Fruit fly (Drosophila melanogaster) whole organism: ENCODE results near the gene sll.

Experiments used
- CG8478 ChIP-seq: fragments of >200 bp; optimal IDR thresholded peaks from 2 replicates; lab custom pipeline; 2018; ENCODE audit warnings: inconsistent platforms
- Dll ChIP-seq: fragments of >200 bp; optimal IDR thresholded peaks from 2 replicates; lab custom pipeline; 2017
- EcR ChIP-seq, 2 experiments: fragments of >200 bp; optimal IDR thresholded peaks; 2 replicates each; lab custom pipeline; 2017; ENCODE audit warnings: missing biosample characterization in 2 of 2, missing genetic modification characterization in 2 of 2, missing genetic modification reagents in 2 of 2
- pan ChIP-seq: fragments of >200 bp; optimal IDR thresholded peaks from 2 replicates; lab custom pipeline; 2017
- psq ChIP-seq: fragments of >200 bp; optimal IDR thresholded peaks from 2 replicates; lab custom pipeline; 2017
- usp ChIP-seq: fragments of >200 bp; optimal IDR thresholded peaks from 2 replicates; lab custom pipeline; 2017; ENCODE audit warnings: missing biosample characterization, missing genetic modification characterization, mixed read lengths

Gene sll

DNA sequence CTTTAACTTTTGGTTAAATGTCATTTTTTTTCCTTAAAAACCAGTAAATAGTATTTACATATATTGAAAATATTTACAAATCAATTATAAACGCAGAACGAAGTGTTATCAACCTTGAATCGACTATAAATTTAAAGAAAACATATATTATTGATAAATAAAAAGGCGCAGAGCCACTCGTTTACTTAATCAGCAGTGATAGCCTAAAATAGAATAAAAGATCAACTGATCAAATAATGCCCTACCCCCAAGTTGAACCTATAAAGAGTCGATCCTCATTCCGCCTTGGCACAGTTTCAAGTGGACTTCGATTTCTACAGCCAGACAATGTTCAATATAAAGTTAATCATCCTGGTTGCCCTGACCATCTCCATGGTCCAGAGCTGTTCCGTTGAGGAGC, 9.7 kb upstream of the sll start, which contains the start of gene CG7606:
CG7606 (plus strand) TSS at position 301 of the 400 bp plus-strand sequence.
- no peak for TF ChIP-seq CG8478 (lab: Kevin White, UChicago)
- TF ChIP-seq EcR (GFP tag; optimal IDR thresholded peaks at IDR 0.05; lab: Kevin White, UChicago), result no peak
- TF ChIP-seq usp (GFP tag; lab: Kevin White, UChicago), result no peak
- TF ChIP-seq psq (lab: Kevin White, UChicago), result no peak
- TF ChIP-seq Dll, result no peak
- TF ChIP-seq pan, result no peak

DNA sequence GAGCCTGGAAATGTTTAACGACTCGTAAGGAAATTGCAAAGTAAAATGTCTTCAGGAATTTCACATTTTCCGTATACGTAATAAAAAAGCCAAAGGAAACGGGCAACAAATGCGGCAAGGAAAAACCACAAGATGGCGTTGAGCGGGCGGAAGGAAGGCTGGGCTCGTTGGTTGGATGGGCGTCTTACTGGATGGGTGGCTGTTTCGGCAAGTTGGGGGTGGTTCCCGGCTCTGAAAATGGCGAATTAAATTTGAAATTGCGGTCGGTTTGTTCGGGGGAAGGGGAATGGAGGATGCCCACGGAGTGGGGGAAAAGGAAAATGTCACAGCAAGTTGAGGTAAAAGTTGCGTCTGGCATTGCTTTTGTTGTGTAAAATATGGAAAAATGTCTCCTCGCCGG, 6.2 kb upstream of the sll start:
- no peak for TF ChIP-seq usp (GFP tag; lab: Kevin White, UChicago)
- no peak for TF ChIP-seq CG8478 (lab: Kevin White, UChicago)
- TF ChIP-seq pan, result no peak
- TF ChIP-seq EcR (GFP tag; optimal IDR thresholded peaks at IDR 0.05; lab: Kevin White, UChicago), result no peak
- TF ChIP-seq Dll, result no peak
- no peak for TF ChIP-seq psq (lab: Kevin White, UChicago)

DNA sequence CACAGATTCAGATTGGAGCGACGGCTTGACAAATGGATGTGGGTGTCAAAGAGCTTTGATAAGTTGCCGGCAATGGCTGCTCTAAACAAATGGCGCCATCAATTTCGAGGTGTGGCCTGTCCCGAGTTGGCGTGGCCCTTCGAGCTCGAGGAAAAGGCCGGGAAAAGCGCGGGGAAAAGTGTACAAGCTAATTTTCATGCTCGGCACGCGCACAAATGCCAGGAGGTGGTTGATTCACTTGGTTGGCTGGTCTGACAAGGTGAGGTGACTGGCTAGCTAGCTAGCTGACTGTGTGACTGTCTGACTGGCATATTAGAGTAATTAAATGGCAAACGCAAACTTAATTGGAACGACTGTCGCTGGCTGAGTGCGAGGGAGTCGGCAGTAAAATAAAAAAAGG, 4.0 kb upstream of the sll start:
- TF ChIP-seq EcR (GFP tag; optimal IDR thresholded peaks at IDR 0.05; lab: Kevin White, UChicago) (no peak), CG8478 (lab: Kevin White, UChicago) (no peak), pan (no peak), usp (GFP tag; lab: Kevin White, UChicago) (no peak), psq (lab: Kevin White, UChicago) (no peak), Dll (no peak)

DNA sequence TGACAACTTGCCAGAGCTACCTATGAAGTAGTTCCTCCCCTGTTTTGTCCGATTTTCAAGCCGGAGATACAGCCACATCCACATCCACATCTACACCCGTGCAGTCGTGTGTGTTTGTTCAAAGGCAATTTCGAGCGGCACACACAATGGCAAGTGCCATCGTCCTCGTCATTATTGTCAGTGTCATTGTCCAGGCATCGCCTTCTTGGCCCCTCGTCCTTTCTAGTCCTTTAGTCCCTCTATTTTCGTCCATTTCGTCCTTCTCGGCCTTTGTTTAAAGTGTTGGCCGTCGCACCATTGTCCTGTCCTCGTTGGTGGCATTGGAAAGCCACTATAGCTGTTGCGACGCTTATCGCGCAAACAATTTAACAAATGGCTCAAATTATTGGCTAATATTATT, 2.9 kb upstream of the sll start:
- no peak for TF ChIP-seq psq (lab: Kevin White, UChicago)
- TF ChIP-seq pan, result no peak
- no peak for TF ChIP-seq usp (GFP tag; lab: Kevin White, UChicago)
- TF ChIP-seq EcR (GFP tag; optimal IDR thresholded peaks at IDR 0.05; lab: Kevin White, UChicago), result no peak
- no peak for TF ChIP-seq Dll
- TF ChIP-seq CG8478 (lab: Kevin White, UChicago), result no peak

DNA sequence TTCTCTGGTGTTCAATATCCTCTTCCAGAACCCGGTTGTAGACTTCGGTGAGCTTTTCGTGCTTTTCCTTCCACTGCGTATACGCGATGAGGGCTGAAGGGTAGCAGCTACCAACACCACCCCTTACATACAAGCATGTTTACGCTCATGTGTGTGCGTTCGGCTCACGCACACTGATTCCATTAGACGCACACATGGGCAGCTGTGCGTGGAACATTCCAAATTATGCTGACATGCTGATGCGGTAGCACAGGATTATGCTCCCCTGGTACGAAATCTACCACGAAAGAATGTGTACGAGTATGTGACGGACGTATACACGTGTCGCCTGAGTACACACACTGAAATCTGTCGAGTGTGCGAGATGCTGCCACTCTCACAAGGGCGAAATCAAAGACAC, 2.2 kb upstream of the sll start:
- TF ChIP-seq pan (no peak), CG8478 (lab: Kevin White, UChicago) (no peak), psq (lab: Kevin White, UChicago) (no peak), usp (GFP tag; lab: Kevin White, UChicago) (no peak), Dll (no peak), EcR (GFP tag; optimal IDR thresholded peaks at IDR 0.05; lab: Kevin White, UChicago) (no peak)

dm6 chr3R:17604198-17604879, 1.6 kb upstream of the sll start:
- TF ChIP-seq CG8478 (lab: Kevin White, UChicago) (no peak), Dll (no peak), EcR (GFP tag; optimal IDR thresholded peaks at IDR 0.05; lab: Kevin White, UChicago) (no peak), pan (no peak), psq (lab: Kevin White, UChicago) (no peak), usp (GFP tag; lab: Kevin White, UChicago) (no peak)

DNA sequence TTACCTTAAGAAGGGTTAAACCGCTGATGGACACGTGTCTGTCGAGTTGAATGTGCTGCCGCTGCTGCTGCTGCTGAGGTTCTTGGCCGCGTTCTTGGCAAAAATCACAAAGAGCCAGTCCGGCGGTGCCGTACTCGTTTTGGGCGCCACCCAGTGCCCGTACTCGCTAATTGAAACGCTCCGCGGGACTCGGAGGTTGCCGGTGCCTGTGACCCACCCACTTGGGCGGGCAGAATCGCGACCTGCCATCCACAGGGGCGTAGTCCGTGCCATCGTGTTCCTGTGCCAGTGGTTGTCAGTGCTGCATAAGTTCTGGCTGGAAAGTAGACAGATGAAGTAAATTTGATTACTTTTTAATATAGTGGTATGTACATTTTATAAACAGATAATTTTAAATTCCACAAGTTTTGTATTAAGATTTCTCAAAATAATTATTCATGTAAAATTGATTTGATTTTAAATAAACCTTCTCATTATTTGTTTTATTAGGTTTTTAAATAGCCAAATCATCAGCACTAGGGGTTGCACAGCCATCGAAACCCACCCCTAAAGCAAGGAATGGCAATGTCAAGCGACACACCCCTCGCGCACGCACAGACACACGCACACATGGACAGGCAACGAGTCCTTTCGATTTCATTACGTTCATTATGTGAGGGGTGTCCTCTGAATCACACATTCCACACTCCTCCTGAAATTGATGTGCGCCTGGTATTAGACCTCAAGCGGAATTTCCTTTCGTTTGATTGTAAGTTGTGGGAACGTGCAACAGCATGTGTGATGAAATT, 832 bp upstream of the sll start:
- TF ChIP-seq Dll (no peak), EcR (GFP tag; optimal IDR thresholded peaks at IDR 0.05; lab: Kevin White, UChicago) (no peak), CG8478 (lab: Kevin White, UChicago) (no peak), pan (no peak), psq (lab: Kevin White, UChicago) (no peak), usp (GFP tag; lab: Kevin White, UChicago) (no peak)

- no peak for TF ChIP-seq EcR (GFP tag; optimal IDR thresholded peaks at IDR 0.05; lab: Kevin White, UChicago)
- TF ChIP-seq pan, result no peak
- no peak for TF ChIP-seq CG8478 (lab: Kevin White, UChicago)
- TF ChIP-seq Dll, result no peak
- TF ChIP-seq usp (GFP tag; lab: Kevin White, UChicago), result no peak
- no peak for TF ChIP-seq psq (lab: Kevin White, UChicago)
Observed at dm6 chr3R:17609059-17609458, 3.2 kb downstream of the sll start, which contains the start of gene CG14329. TSS of gene CG14329 (plus strand) at chr3R:17609359.

DNA sequence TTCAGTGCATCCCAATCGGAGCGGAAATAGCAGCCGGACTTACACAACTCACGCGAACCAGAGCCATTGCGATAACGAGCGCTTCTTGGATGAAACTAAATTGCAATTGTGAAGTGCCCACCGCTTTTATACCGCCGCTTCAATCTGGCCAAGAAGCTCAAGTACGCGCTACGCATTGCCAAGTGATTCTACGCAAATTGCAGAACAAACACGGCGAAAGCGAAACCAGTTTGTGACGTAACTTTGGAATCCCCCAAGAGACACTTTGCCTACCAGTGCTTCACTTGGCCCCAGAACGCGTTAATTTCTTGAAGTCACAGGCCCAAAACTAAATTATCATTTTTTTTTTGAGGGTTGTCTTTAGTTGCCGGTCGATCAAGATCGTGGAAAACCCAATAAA, 5.5 kb downstream of the sll start, which contains the start of gene Edg91:
Edg91 (minus strand) TSS at position 101 of the 400 bp plus-strand sequence.
- no peak for TF ChIP-seq CG8478 (lab: Kevin White, UChicago)
- TF ChIP-seq usp (GFP tag; lab: Kevin White, UChicago), result no peak
- TF ChIP-seq psq (lab: Kevin White, UChicago), result no peak
- TF ChIP-seq Dll, result no peak
- no peak for TF ChIP-seq EcR (GFP tag; optimal IDR thresholded peaks at IDR 0.05; lab: Kevin White, UChicago)
- TF ChIP-seq pan, result no peak

- TF ChIP-seq CG8478 (lab: Kevin White, UChicago) (no peak), pan (no peak), EcR (GFP tag; optimal IDR thresholded peaks at IDR 0.05; lab: Kevin White, UChicago) (no peak), psq (lab: Kevin White, UChicago) (no peak), Dll (no peak), usp (GFP tag; lab: Kevin White, UChicago) (no peak)
Observed at dm6 chr3R:17611836-17612235, 5.9 kb downstream of the sll start.

DNA sequence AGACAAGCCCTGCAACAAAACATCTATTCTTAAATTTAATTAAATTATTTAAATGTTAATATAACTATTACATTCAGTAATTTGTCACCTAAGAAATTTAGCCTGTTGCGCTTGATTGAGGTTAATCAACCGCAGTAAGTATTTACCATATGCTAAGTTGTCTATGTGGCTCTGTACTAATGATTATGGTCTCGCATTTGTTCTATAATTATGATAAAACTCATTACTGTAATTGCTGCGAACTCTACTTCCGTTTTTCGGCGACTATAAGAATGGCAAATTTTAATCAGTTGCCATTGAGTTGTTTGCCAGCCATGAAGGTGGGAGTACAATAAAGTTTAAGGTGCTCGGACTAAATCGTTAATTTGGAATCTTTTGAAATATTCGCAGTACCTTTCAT, 6.7 kb downstream of the sll start, which contains the start of gene CG34281:
CG34281 (plus strand) TSS at position 301 of the 400 bp plus-strand sequence.
- TF ChIP-seq psq (lab: Kevin White, UChicago) (no peak), EcR (GFP tag; optimal IDR thresholded peaks at IDR 0.05; lab: Kevin White, UChicago) (no peak), Dll (no peak), CG8478 (lab: Kevin White, UChicago) (no peak), usp (GFP tag; lab: Kevin White, UChicago) (no peak), pan (no peak)
